Worm (Caenorhabditis elegans): ENCODE measurements around the gene ugt-33.

DNA sequence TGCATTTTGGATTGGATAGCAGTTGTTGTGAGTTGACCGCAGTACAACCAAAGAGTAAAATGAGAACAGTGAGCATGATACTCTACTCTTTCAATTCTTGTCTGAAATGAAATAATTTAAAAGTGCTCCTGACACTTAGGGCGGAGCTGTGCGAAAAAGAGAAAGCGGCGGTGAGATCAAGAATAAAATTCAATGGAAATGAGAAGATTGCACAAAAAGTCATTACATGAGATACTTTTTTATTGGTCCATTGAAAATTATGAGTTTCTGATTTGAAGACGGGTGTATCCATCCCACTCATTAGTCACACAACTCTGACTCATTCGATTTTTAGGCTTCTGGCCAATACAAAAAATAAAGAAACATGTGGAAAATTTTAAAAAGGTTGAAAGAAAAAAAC, 36.0 kb upstream of the ugt-33 start, which contains the start of gene F22E12.1:
- TF ChIP-seq snpc-1.2 (GFP tag; IDR thresholded peaks at IDR 0.05) (no peak), pha-4 (GFP tag; IDR thresholded peaks at IDR 0.05) (no peak), pha-4 (tag; optimal IDR thresholded peaks at IDR 0.05) (no peak)

Measured in whole organism, L4 larva.